Fruit fly (Drosophila melanogaster): Measurements from ENCODE around the gene CG5347.
A peak's percentile ranks its signal among the peaks of the same experiment; 100 is the strongest.

CG5347 gene

dm6 chrX:14727580-14727979 is 49.0 kb upstream of the CG5347 start (continued):
- TF ChIP-seq CG17359 (tag; optimal IDR thresholded peaks at IDR 0.05) (peak; percentile 47), CG6791 (GFP tag; IDR thresholded peaks at IDR 0.05; ENCODE audit: partially characterized antibody) (no peak), slou (GFP tag; optimal IDR thresholded peaks at IDR 0.05) (no peak), CG9932 (GFP tag; IDR thresholded peaks at IDR 0.05) (no peak), CrebB (tag; optimal IDR thresholded peaks at IDR 0.05) (no peak), CG10209 (GFP tag; optimal IDR thresholded peaks at IDR 0.05) (peak; percentile 37), MBD-R2 (GFP tag; IDR thresholded peaks at IDR 0.05) (no peak), CG6689 (GFP tag; IDR thresholded peaks at IDR 0.05) (0 out of 2 replicates have a peak, but pooled peaks have one; percentile 26), TFAM (GFP tag; optimal IDR thresholded peaks at IDR 0.05) (no peak), lmd (GFP tag; IDR thresholded peaks at IDR 0.05) (peak; percentile 38; the same call in 1 of the 2 replicates), CG9876 (GFP tag; optimal IDR thresholded peaks at IDR 0.05) (no peak), CG34224 (GFP tag; IDR thresholded peaks at IDR 0.05; ENCODE audit: partially characterized antibody) (no peak), CG3847 (GFP tag; IDR thresholded peaks at IDR 0.05) (no peak), CG30403 (GFP tag; optimal IDR thresholded peaks at IDR 0.05) (peak; percentile 33), unpg (GFP tag; optimal IDR thresholded peaks at IDR 0.05) (peak; percentile 38), lbe (GFP tag; optimal IDR thresholded peaks at IDR 0.05) (no peak), ash1 (GFP tag; optimal IDR thresholded peaks at IDR 0.05) (no peak), Ets65A (GFP tag) (peak; percentile 82), Rx (GFP tag; IDR thresholded peaks at IDR 0.05) (peak; percentile 27; the same call in 1 of the 2 replicates), CG10267 (tag; optimal IDR thresholded peaks at IDR 0.05) (peak; percentile 7), CG5245 (GFP tag; optimal IDR thresholded peaks at IDR 0.05) (no peak), CG8944 (GFP tag; optimal IDR thresholded peaks at IDR 0.05) (no peak), CG3065 (GFP tag; optimal IDR thresholded peaks at IDR 0.05) (no peak), CG12071 (GFP tag; optimal IDR thresholded peaks at IDR 0.05) (peak; percentile 52), CG15696 (tag; optimal IDR thresholded peaks at IDR 0.05) (no peak), Myb (GFP tag; optimal IDR thresholded peaks at IDR 0.05) (no peak), Nf-YC (tag; optimal IDR thresholded peaks at IDR 0.05) (peak; percentile 15), CG2889 (GFP tag; IDR thresholded peaks at IDR 0.05) (no peak), Hr3 (GFP tag; optimal IDR thresholded peaks at IDR 0.05) (no peak), eyg (GFP tag; optimal IDR thresholded peaks at IDR 0.05) (no peak), CG11093 (GFP tag; IDR thresholded peaks at IDR 0.05) (no peak), CG8281 (tag; optimal IDR thresholded peaks at IDR 0.05) (no peak), chif (GFP tag; optimal IDR thresholded peaks at IDR 0.05) (no peak), mld (GFP tag; IDR thresholded peaks at IDR 0.05; ENCODE audit: partially characterized antibody) (no peak), pzg (GFP tag; optimal IDR thresholded peaks at IDR 0.05) (no peak), Usf (GFP tag; optimal IDR thresholded peaks at IDR 0.05) (no peak), sc (optimal IDR thresholded peaks at IDR 0.05) (no peak), sc (GFP tag; optimal IDR thresholded peaks at IDR 0.05) (no peak), CG33557 (GFP tag; optimal IDR thresholded peaks at IDR 0.05) (no peak), eve (GFP tag; optimal IDR thresholded peaks at IDR 0.05) (peak in 1 of 2 experiments; percentile 66), CG9727 (GFP tag; optimal IDR thresholded peaks at IDR 0.05) (no peak), hth (optimal IDR thresholded peaks at IDR 0.05) (no peak), CG2875 (GFP tag; optimal IDR thresholded peaks at IDR 0.05) (no peak), cato (GFP tag; optimal IDR thresholded peaks at IDR 0.05; ENCODE audit: borderline replicate concordance) (no peak), grau (tag; optimal IDR thresholded peaks at IDR 0.05) (peak; percentile 49), HmgD (GFP tag; optimal IDR thresholded peaks at IDR 0.05) (no peak), CG4328 (GFP tag; optimal IDR thresholded peaks at IDR 0.05) (no peak), cad (GFP tag; optimal IDR thresholded peaks at IDR 0.05) (no peak), CG16863 (GFP tag; optimal IDR thresholded peaks at IDR 0.05) (no peak), Oli (tag; optimal IDR thresholded peaks at IDR 0.05) (peak; percentile 40), sug (tag; optimal IDR thresholded peaks at IDR 0.05) (no peak), CG31441 (GFP tag; IDR thresholded peaks at IDR 0.05) (peak; percentile 44)
